Worm (Caenorhabditis elegans): ENCODE measurements around the gene ugt-5.
A peak's percentile ranks its signal among the peaks of the same experiment; 100 is the strongest.

ce11 chrV:12780248-12780647, 12.5 kb downstream of the ugt-5 start:
- TF ChIP-seq pqm-1 (tag; optimal IDR thresholded peaks at IDR 0.05) (peak; percentile 78), elt-2 (tag; optimal IDR thresholded peaks at IDR 0.05) (peak; percentile 96), ref-2 (tag; optimal IDR thresholded peaks at IDR 0.05) (peak; percentile 91), dmd-4 (tag; optimal IDR thresholded peaks at IDR 0.05; ENCODE audit: borderline replicate concordance) (peak; percentile 80), nhr-11 (tag; optimal IDR thresholded peaks at IDR 0.05) (no peak), tbx-2 (tag; optimal IDR thresholded peaks at IDR 0.05) (peak; percentile 85)

All from whole organism, late embryonic.